Fruit fly (Drosophila melanogaster) whole organism, prepupa: Measurements from ENCODE around the gene tbc.

Experiments
- CG11902 ChIP-seq: fragments of 200-800 bp; sonication (Bioruptor generic); optimal IDR thresholded peaks from 3 replicates; lab custom pipeline; 2016; ENCODE audit warnings: missing biosample characterization, missing genetic modification characterization
- CG1621 ChIP-seq: fragments of 200-800 bp; sonication (Bioruptor generic); optimal IDR thresholded peaks from 3 replicates; lab custom pipeline; 2018; ENCODE audit warnings: missing biosample characterization, mild to moderate bottlenecking, missing genetic modification characterization
- CG7368 ChIP-seq: fragments of 200-800 bp; sonication (Bioruptor generic); optimal IDR thresholded peaks from 3 replicates; lab custom pipeline; 2016; ENCODE audit warnings: missing biosample characterization, missing genetic modification characterization
- Met ChIP-seq: fragments of 200-800 bp; sonication (Bioruptor generic); optimal IDR thresholded peaks from 3 replicates; lab custom pipeline; 2016; ENCODE audit warnings: missing biosample characterization, missing genetic modification characterization
- acj6 ChIP-seq: fragments of 200-800 bp; sonication (Bioruptor generic); optimal IDR thresholded peaks from 3 replicates; lab custom pipeline; 2016; ENCODE audit warnings: missing biosample characterization, missing genetic modification characterization
- cyc ChIP-seq: fragments of 200-800 bp; sonication (Bioruptor generic); optimal IDR thresholded peaks from 3 replicates; lab custom pipeline; 2016; ENCODE audit warnings: missing biosample characterization, missing genetic modification characterization
- dac ChIP-seq: fragments of 200-800 bp; sonication (Bioruptor generic); optimal IDR thresholded peaks from 2 replicates; lab custom pipeline; 2017; ENCODE audit warnings: missing biosample characterization, mild to moderate bottlenecking, missing genetic modification characterization

dm6 chrX:20415444-20415843, 33.7 kb upstream of the tbc start, which contains the start of gene Obp19a:
- TF ChIP-seq Met (no peak), CG7368 (GFP tag; lab: Kevin White, UChicago) (no peak), acj6 (GFP tag; lab: Kevin White, UChicago) (no peak), cyc (GFP tag; lab: Kevin White, UChicago) (no peak), CG11902 (GFP tag; lab: Kevin White, UChicago) (no peak), dac (GFP tag; lab: Kevin White, UChicago) (no peak), CG1621 (no peak)
